Fruit fly (Drosophila melanogaster) whole organism, embryonic: ENCODE results near the gene CG15141.

Experiments
- Awh ChIP-seq: fragments of 200-800 bp; sonication (Bioruptor generic); IDR thresholded peaks from 2 replicates; pipeline ENCODE4, ENCODE4 v1.3.6; 2022; ENCODE audit warnings: missing biosample characterization, missing genetic modification characterization
- CG10274 ChIP-seq: fragments of 200-800 bp; sonication (Bioruptor generic); optimal IDR thresholded peaks from 3 replicates; lab custom pipeline; 2017; ENCODE audit warnings: missing biosample characterization, mild to moderate bottlenecking, missing genetic modification characterization
- CG10543 ChIP-seq: fragments of 200-800 bp; sonication (Bioruptor generic); optimal IDR thresholded peaks from 3 replicates; lab custom pipeline; 2017; ENCODE audit warnings: missing biosample characterization, mild to moderate bottlenecking, missing genetic modification characterization, moderate library complexity
- CG12104 ChIP-seq: fragments of 200-800 bp; sonication (Bioruptor generic); optimal IDR thresholded peaks from 3 replicates; lab custom pipeline; 2016; ENCODE audit warnings: missing biosample characterization, missing genetic modification characterization
- CG13894 ChIP-seq: fragments of 200-800 bp; sonication (Bioruptor generic); optimal IDR thresholded peaks from 3 replicates; lab custom pipeline; 2018; ENCODE audit warnings: missing biosample characterization, mild to moderate bottlenecking, missing genetic modification characterization, moderate library complexity
- CG15479 ChIP-seq: fragments of 200-800 bp; sonication (Bioruptor generic); optimal IDR thresholded peaks from 3 replicates; lab custom pipeline; 2019; ENCODE audit warnings: missing biosample characterization, mild to moderate bottlenecking, missing genetic modification characterization, moderate library complexity
- CG1602 ChIP-seq: fragments of 200-800 bp; sonication (Bioruptor generic); optimal IDR thresholded peaks from 3 replicates; lab custom pipeline; 2016; ENCODE audit warnings: missing biosample characterization, missing genetic modification characterization
- CG1603 ChIP-seq: fragments of 200-800 bp; sonication (Bioruptor generic); optimal IDR thresholded peaks from 2 replicates; lab custom pipeline; 2019; ENCODE audit warnings: missing biosample characterization, mild to moderate bottlenecking, missing genetic modification characterization, moderate library complexity
- CG16813 ChIP-seq: fragments of 200-800 bp; sonication (Bioruptor generic); IDR thresholded peaks from 3 replicates; pipeline ENCODE4 v1.3.6; 2022; ENCODE audit warnings: missing biosample characterization, missing genetic modification characterization; ENCODE audit not compliant: partially characterized antibody
- CG17359 ChIP-seq: fragments of 200-800 bp; sonication (Bioruptor generic); optimal IDR thresholded peaks from 3 replicates; lab custom pipeline; 2018; ENCODE audit warnings: missing biosample characterization, mild to moderate bottlenecking, missing genetic modification characterization, moderate library complexity
- CG32772 ChIP-seq: fragments of 200-800 bp; sonication (Bioruptor generic); IDR thresholded peaks from 2 replicates; pipeline ENCODE4 v1.3.6; 2022; ENCODE audit warnings: missing biosample characterization, missing genetic modification characterization
- CG42726 ChIP-seq: fragments of 200-800 bp; sonication (Bioruptor generic); IDR thresholded peaks from 2 replicates; pipeline ENCODE4 v1.3.6; 2022; ENCODE audit warnings: missing biosample characterization, missing genetic modification characterization; ENCODE audit not compliant: partially characterized antibody
- CG43689 ChIP-seq: fragments of 200-800 bp; sonication (Bioruptor generic); IDR thresholded peaks from 2 replicates; pipeline ENCODE4 v1.3.6; 2022; ENCODE audit warnings: missing biosample characterization, missing genetic modification characterization
- HHEX ChIP-seq: fragments of 200-800 bp; sonication (Bioruptor generic); optimal IDR thresholded peaks from 3 replicates; lab custom pipeline; 2017; ENCODE audit warnings: missing biosample characterization, mild to moderate bottlenecking, missing genetic modification characterization, missing genetic modification reagents
- Hand ChIP-seq: fragments of 200-800 bp; sonication (Bioruptor generic); optimal IDR thresholded peaks from 2 replicates; lab custom pipeline; 2017; ENCODE audit warnings: mild to moderate bottlenecking, missing biosample characterization, missing genetic modification reagents, missing genetic modification characterization
- Meics ChIP-seq: fragments of 200-800 bp; sonication (Bioruptor generic); optimal IDR thresholded peaks from 2 replicates; lab custom pipeline; 2017; ENCODE audit warnings: missing biosample characterization, mild to moderate bottlenecking, missing genetic modification characterization
- NC2β ChIP-seq: fragments of 200-800 bp; sonication (Bioruptor generic); optimal IDR thresholded peaks from 2 replicates; lab custom pipeline; 2016; ENCODE audit warnings: missing biosample characterization, missing genetic modification characterization
- Nf-YB ChIP-seq: fragments of 200-800 bp; sonication (Bioruptor generic); optimal IDR thresholded peaks from 3 replicates; lab custom pipeline; 2019; ENCODE audit warnings: missing biosample characterization, mild to moderate bottlenecking, missing genetic modification characterization, moderate library complexity
- Sry-β ChIP-seq: fragments of 200-800 bp; sonication (Bioruptor generic); optimal IDR thresholded peaks from 2 replicates; lab custom pipeline; 2018; ENCODE audit warnings: missing biosample characterization, mild to moderate bottlenecking, missing genetic modification characterization, moderate library complexity
- Xrp1 ChIP-seq: fragments of 200-800 bp; sonication (Bioruptor generic); IDR thresholded peaks from 2 replicates; pipeline ENCODE4 v1.3.6; 2022; ENCODE audit warnings: missing biosample characterization, missing genetic modification characterization
- YL-1 ChIP-seq: fragments of 200-800 bp; sonication (Bioruptor generic); optimal IDR thresholded peaks from 3 replicates; lab custom pipeline; 2017; ENCODE audit warnings: missing biosample characterization, mild to moderate bottlenecking, missing genetic modification characterization
- cad ChIP-seq: fragments of >200 bp; optimal IDR thresholded peaks from 2 replicates; lab custom pipeline; 2017; ENCODE audit warnings: missing biosample characterization, missing genetic modification characterization
- chm ChIP-seq: fragments of 200-800 bp; sonication (Bioruptor generic); IDR thresholded peaks from 2 replicates; pipeline ENCODE4 v1.3.6; 2022; ENCODE audit warnings: missing biosample characterization, missing genetic modification characterization
- ci ChIP-seq: fragments of 200-800 bp; sonication (Bioruptor generic); IDR thresholded peaks from 3 replicates; pipeline ENCODE4 v1.3.6; 2022; ENCODE audit warnings: missing biosample characterization, missing genetic modification characterization
- crol ChIP-seq: fragments of 200-800 bp; sonication (Bioruptor generic); IDR thresholded peaks from 2 replicates; pipeline ENCODE4 v1.3.6; 2022; ENCODE audit warnings: missing biosample characterization, missing genetic modification characterization
- crp ChIP-seq, 2 experiments: fragments of 200-800 bp; sonication (Bioruptor generic); optimal IDR thresholded peaks; 2 replicates in 1 of 2; 3 replicates in 1 of 2; lab custom pipeline; 2017; ENCODE audit warnings: missing biosample characterization in 2 of 2, missing genetic modification characterization in 2 of 2, mild to moderate bottlenecking in 1 of 2, moderate library complexity in 1 of 2
- ewg ChIP-seq: fragments of 200-800 bp; sonication (Bioruptor generic); optimal IDR thresholded peaks from 3 replicates; lab custom pipeline; 2017; ENCODE audit warnings: mild to moderate bottlenecking, missing biosample characterization, missing genetic modification reagents, missing genetic modification characterization
- ftz-f1 ChIP-seq: fragments of 200-800 bp; sonication (Bioruptor generic); optimal IDR thresholded peaks from 2 replicates; lab custom pipeline; 2016; ENCODE audit warnings: missing biosample characterization, missing genetic modification characterization
- h ChIP-seq: fragments of >200 bp; optimal IDR thresholded peaks from 2 replicates; lab custom pipeline; 2017
- lab ChIP-seq: fragments of 200-800 bp; sonication (Bioruptor generic); optimal IDR thresholded peaks from 3 replicates; lab custom pipeline; 2017; ENCODE audit warnings: missing biosample characterization, missing genetic modification characterization, mild to moderate bottlenecking, moderate library complexity, missing genetic modification reagents
- onecut ChIP-seq: fragments of 200-800 bp; sonication (Bioruptor generic); IDR thresholded peaks from 2 replicates; pipeline ENCODE4 v1.3.6; 2022; ENCODE audit warnings: missing biosample characterization, missing genetic modification characterization
- pros ChIP-seq: fragments of 200-800 bp; sonication (Bioruptor generic); optimal IDR thresholded peaks from 3 replicates; lab custom pipeline; 2019; ENCODE audit warnings: missing biosample characterization, mild to moderate bottlenecking, missing genetic modification characterization, moderate library complexity
- row ChIP-seq: fragments of 200-800 bp; sonication (Bioruptor generic); IDR thresholded peaks from 3 replicates; pipeline ENCODE4 v1.3.6; 2022; ENCODE audit warnings: missing biosample characterization, missing genetic modification characterization
- sd ChIP-seq: fragments of 200-800 bp; sonication (Bioruptor generic); optimal IDR thresholded peaks from 3 replicates; lab custom pipeline; 2018; ENCODE audit warnings: missing biosample characterization, mild to moderate bottlenecking, missing genetic modification characterization, moderate library complexity
- sqz ChIP-seq: fragments of 200-800 bp; sonication (Bioruptor generic); optimal IDR thresholded peaks from 3 replicates; lab custom pipeline; 2018; ENCODE audit warnings: missing biosample characterization, mild to moderate bottlenecking, missing genetic modification characterization
- toy ChIP-seq: fragments of 200-800 bp; sonication (Bioruptor generic); IDR thresholded peaks from 2 replicates; pipeline ENCODE4 v1.3.6; 2022; ENCODE audit warnings: missing biosample characterization, missing genetic modification characterization
- twi ChIP-seq: fragments of 200-800 bp; optimal IDR thresholded peaks from 2 replicates; lab custom pipeline; 2019; ENCODE audit warnings: missing biosample characterization, mild to moderate bottlenecking, missing genetic modification characterization, moderate library complexity
- zfh2 ChIP-seq: fragments of 200-800 bp; sonication (Bioruptor generic); optimal IDR thresholded peaks from 2 replicates; lab custom pipeline; 2016; ENCODE audit warnings: missing biosample characterization, missing genetic modification characterization

CG15141 gene

dm6 chr2L:17379844-17380243 lies 30.6 kb upstream of the CG15141 start (continued):
- TF ChIP-seq toy (no peak), CG10543 (GFP tag; lab: Kevin White, UChicago) (peak; percentile 26), crol (GFP tag; lab: Robert Waterston, UW) (peak; percentile 37; the same call in 1 of the 2 replicates), CG13894 (tag; lab: Kevin White, UChicago) (no peak), CG43689 (GFP tag; lab: Robert Waterston, UW) (no peak), NC2β (GFP tag; lab: Kevin White, UChicago) (peak; percentile 78), lab (peak; percentile 80)

dm6 chr2L:17380508-17380907 lies 29.9 kb upstream of the CG15141 start:
- TF ChIP-seq crp (GFP tag; optimal IDR thresholded peaks at IDR 0.05; lab: Kevin White, UChicago): peak in 1 of 2 experiments; percentile 20
- TF ChIP-seq CG16813: no peak
- peak; percentile 83 for TF ChIP-seq Sry-β (GFP tag; lab: Kevin White, UChicago)
- no peak for TF ChIP-seq CG10274 (GFP tag; lab: Kevin White, UChicago)
- TF ChIP-seq CG1602: no peak
- peak; percentile 38 for TF ChIP-seq ewg
- no peak for TF ChIP-seq ftz-f1 (GFP tag; lab: Kevin White, UChicago)
- no peak for TF ChIP-seq twi (tag; lab: Kevin White, UChicago)
- TF ChIP-seq Meics (GFP tag; lab: Kevin White, UChicago): peak; percentile 31
- peak; percentile 60 for TF ChIP-seq row (GFP tag; lab: Robert Waterston, UW)
- TF ChIP-seq CG12104 (GFP tag; lab: Kevin White, UChicago): no peak
- TF ChIP-seq h (lab: Kevin White, UChicago): no peak
- TF ChIP-seq CG1603 (tag; lab: Kevin White, UChicago): no peak
- TF ChIP-seq, all 482 proteins: peak for 5

- TF ChIP-seq HHEX (GFP tag; lab: Kevin White, UChicago) (no peak), onecut (GFP tag; lab: Robert Waterston, UW) (peak; percentile 76), Nf-YB (no peak), pros (GFP tag; lab: Kevin White, UChicago) (peak; percentile 67), Xrp1 (GFP tag; lab: Robert Waterston, UW) (peak; percentile 24; the same call in 1 of the 2 replicates), Hand (no peak), CG42726 (no peak), chm (GFP tag; lab: Robert Waterston, UW) (no peak), ci (GFP tag; lab: Robert Waterston, UW) (peak; percentile 11; the same call in 1 of the 3 replicates), zfh2 (no peak), YL-1 (GFP tag; lab: Kevin White, UChicago) (no peak), sd (tag; lab: Kevin White, UChicago) (peak; percentile 32), CG17359 (no peak), Awh (GFP tag; lab: Robert Waterston, UW) (0 out of 2 replicates have a peak, but pooled peaks have one; percentile 0), sqz (GFP tag; lab: Kevin White, UChicago) (no peak), CG15479 (GFP tag; lab: Kevin White, UChicago) (no peak), CG32772 (GFP tag; lab: Robert Waterston, UW) (no peak), cad (no peak)
These were observed 29.4 kb upstream of the CG15141 start for dm6 chr2L:17381075-17381474.
